Fruit fly (Drosophila melanogaster) whole organism, larva: Measurements from ENCODE around the gene Doc2.

Source experiments
- noc ChIP-seq: fragments of 200-800 bp; sonication (Bioruptor generic); optimal IDR thresholded peaks from 3 replicates; lab custom pipeline; 2019; ENCODE audit warnings: missing biosample characterization, mild to moderate bottlenecking, missing genetic modification characterization, moderate library complexity

Gene Doc2

dm6 chr3L:8964458-8964857 lies 54.6 kb downstream of the Doc2 start, which contains the start of gene ValRS-m:
TSS of gene ValRS-m (minus strand) at chr3L:8964769.
- no peak for TF ChIP-seq noc (tag; lab: Kevin White, UChicago)
